Worm (Caenorhabditis elegans) whole organism, L3 larva: ENCODE results near the gene F52H2.15.

ENCODE experiments used
- aly-2 ChIP-seq: fragments of 150-350 bp; optimal IDR thresholded peaks from 2 replicates; lab custom pipeline; 2014; ENCODE audit warnings: missing biosample characterization, missing genetic modification characterization
- daf-12 ChIP-seq: fragments of 150-350 bp; optimal IDR thresholded peaks from 2 replicates; lab custom pipeline; 2014; ENCODE audit warnings: missing biosample characterization, missing genetic modification reagents, missing genetic modification characterization
- mdl-1 ChIP-seq: fragments of 150-350 bp; optimal IDR thresholded peaks from 2 replicates; lab custom pipeline; 2014; ENCODE audit warnings: missing biosample characterization, missing genetic modification characterization
- nhr-11 ChIP-seq: fragments of 150-350 bp; optimal IDR thresholded peaks from 2 replicates; lab custom pipeline; 2014; ENCODE audit warnings: missing biosample characterization, missing genetic modification characterization
- pha-4 ChIP-seq: fragments of 150-350 bp; optimal IDR thresholded peaks from 2 replicates; lab custom pipeline; 2014; ENCODE audit warnings: missing biosample characterization, missing genetic modification reagents, missing genetic modification characterization
- pqm-1 ChIP-seq: fragments of 150-350 bp; optimal IDR thresholded peaks from 2 replicates; lab custom pipeline; 2017; ENCODE audit warnings: missing biosample characterization, missing genetic modification characterization, inconsistent platforms
- unc-39 ChIP-seq: sonication (generic microtip); optimal IDR thresholded peaks from 4 replicates; lab custom pipeline; 2017; ENCODE audit warnings: missing biosample characterization, missing genetic modification characterization
- ztf-4 ChIP-seq: fragments of 150-350 bp; optimal IDR thresholded peaks from 2 replicates; lab custom pipeline; 2014; ENCODE audit warnings: missing biosample characterization, missing genetic modification characterization

DNA sequence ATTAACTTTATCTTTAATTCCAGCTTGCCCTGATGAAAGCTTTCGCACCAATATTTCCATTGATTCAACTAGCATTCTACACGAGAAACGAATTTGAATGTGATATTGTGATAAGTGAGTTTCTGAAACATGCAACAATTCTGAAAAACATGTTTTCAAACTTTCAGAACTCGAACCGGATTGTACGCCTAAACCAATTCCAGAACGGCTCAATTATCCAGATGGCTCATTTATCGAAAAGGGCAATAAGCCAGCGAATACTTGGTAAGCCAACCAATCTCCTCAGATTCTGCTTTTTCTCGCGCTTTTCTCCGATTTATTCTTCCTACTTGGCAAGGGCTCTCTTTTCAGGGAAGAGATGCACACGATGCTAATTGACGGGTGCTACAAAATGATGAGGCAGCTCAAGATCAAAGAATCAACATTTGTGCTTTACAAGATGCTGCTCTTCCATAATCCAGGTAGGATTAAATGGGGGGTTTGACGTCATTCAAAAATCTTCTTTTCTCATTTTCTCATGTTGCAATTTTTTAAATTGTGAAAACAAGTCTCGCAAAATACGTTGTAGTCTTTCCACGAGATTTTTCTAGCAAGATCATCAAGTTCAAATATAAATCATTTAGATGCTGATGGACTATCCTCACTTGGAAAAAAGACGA lies 39.3 kb downstream of the F52H2.15 start:
- TF ChIP-seq pqm-1 (tag; lab: Kevin White, UChicago), result no peak
- no peak for TF ChIP-seq aly-2
- no peak for TF ChIP-seq mdl-1 (tag; lab: Kevin White, UChicago)
- no peak for TF ChIP-seq unc-39 (tag; lab: Kevin White, UChicago)
- no peak for TF ChIP-seq pha-4 (tag; lab: Kevin White, UChicago)
- no peak for TF ChIP-seq daf-12 (tag; lab: Kevin White, UChicago)
- no peak for TF ChIP-seq ztf-4 (tag; lab: Kevin White, UChicago)
- no peak for TF ChIP-seq nhr-11 (tag; lab: Kevin White, UChicago)
